Fruit fly (Drosophila melanogaster): ENCODE data around the gene twit.

Gene twit

dm6 chr2L:20867381-20867780 is 15.0 kb downstream of the twit start, which contains the start of gene CG31675 (continued):
- no peak for TF ChIP-seq Dfd (GFP tag; optimal IDR thresholded peaks at IDR 0.05)
- no peak for TF ChIP-seq Six4 (GFP tag; optimal IDR thresholded peaks at IDR 0.05)
- no peak for TF ChIP-seq Chrac-16 (GFP tag; optimal IDR thresholded peaks at IDR 0.05)
- TF ChIP-seq B-H2 (GFP tag; optimal IDR thresholded peaks at IDR 0.05) = no peak
- TF ChIP-seq Ets97D (GFP tag; optimal IDR thresholded peaks at IDR 0.05) = no peak
- no peak for TF ChIP-seq Hr39 (optimal IDR thresholded peaks at IDR 0.05)
- TF ChIP-seq sr (GFP tag; IDR thresholded peaks at IDR 0.05) = no peak
- TF ChIP-seq Hr51 (GFP tag; optimal IDR thresholded peaks at IDR 0.05) = no peak
- TF ChIP-seq CG6689 (GFP tag; IDR thresholded peaks at IDR 0.05) = no peak
- TF ChIP-seq jing (GFP tag; optimal IDR thresholded peaks at IDR 0.05) = no peak
- TF ChIP-seq zf30C (GFP tag; optimal IDR thresholded peaks at IDR 0.05) = no peak
- TF ChIP-seq CG7357 (GFP tag; IDR thresholded peaks at IDR 0.05) = no peak
- no peak for TF ChIP-seq vvl (GFP tag; IDR thresholded peaks at IDR 0.05)
- no peak for TF ChIP-seq Hey (tag; optimal IDR thresholded peaks at IDR 0.05)
- no peak for TF ChIP-seq ERR (GFP tag; optimal IDR thresholded peaks at IDR 0.05)
- no peak for TF ChIP-seq maf-S (GFP tag; optimal IDR thresholded peaks at IDR 0.05)
- no peak for TF ChIP-seq Sin3A (optimal IDR thresholded peaks at IDR 0.05)
- TF ChIP-seq chinmo (GFP tag; IDR thresholded peaks at IDR 0.05; ENCODE audit: partially characterized antibody) = no peak
- no peak for TF ChIP-seq jigr1 (GFP tag; IDR thresholded peaks at IDR 0.05)
- TF ChIP-seq CG18476 (GFP tag; optimal IDR thresholded peaks at IDR 0.05) = no peak
- peak; percentile 16 for TF ChIP-seq CG10147 (GFP tag; optimal IDR thresholded peaks at IDR 0.05)
- TF ChIP-seq fd3F (GFP tag; optimal IDR thresholded peaks at IDR 0.05) = no peak
- TF ChIP-seq CG9797 (GFP tag; optimal IDR thresholded peaks at IDR 0.05) = no peak
- TF ChIP-seq CG18011 (GFP tag; optimal IDR thresholded peaks at IDR 0.05) = no peak
- no peak for TF ChIP-seq dpn (GFP tag; optimal IDR thresholded peaks at IDR 0.05)
- TF ChIP-seq Trl (optimal IDR thresholded peaks at IDR 0.05) = peak; percentile 8 to 41
- TF ChIP-seq Trl (GFP tag; optimal IDR thresholded peaks at IDR 0.05) = no peak
- no peak for TF ChIP-seq CG7556 (GFP tag; optimal IDR thresholded peaks at IDR 0.05)
- no peak for TF ChIP-seq Mad (GFP tag; optimal IDR thresholded peaks at IDR 0.05)
- 0 out of 3 replicates have a peak, but pooled peaks have one; percentile 42 for TF ChIP-seq z (GFP tag; IDR thresholded peaks at IDR 0.05)
- TF ChIP-seq CG12769 (tag; optimal IDR thresholded peaks at IDR 0.05) = peak; percentile 88
- no peak for TF ChIP-seq grau (tag; optimal IDR thresholded peaks at IDR 0.05)
- no peak for TF ChIP-seq Blimp-1 (GFP tag; optimal IDR thresholded peaks at IDR 0.05)
- TF ChIP-seq Ets65A (GFP tag) = peak; percentile 73
- no peak for TF ChIP-seq CG43689 (GFP tag; IDR thresholded peaks at IDR 0.05)
- 0 out of 2 replicates have a peak, but pooled peaks have one; percentile 6 for TF ChIP-seq CG31224 (GFP tag; IDR thresholded peaks at IDR 0.05)
- no peak for TF ChIP-seq ci (GFP tag; IDR thresholded peaks at IDR 0.05)
- no peak for TF ChIP-seq CG3838 (GFP tag; optimal IDR thresholded peaks at IDR 0.05)
- no peak for TF ChIP-seq corto (GFP tag; optimal IDR thresholded peaks at IDR 0.05)
- no peak for TF ChIP-seq CG14014 (GFP tag; IDR thresholded peaks at IDR 0.05)
- no peak for TF ChIP-seq cad (GFP tag; optimal IDR thresholded peaks at IDR 0.05)
- TF ChIP-seq Opbp (GFP tag; IDR thresholded peaks at IDR 0.05; ENCODE audit: partially characterized antibody) = no peak
- no peak for TF ChIP-seq CG16863 (GFP tag; optimal IDR thresholded peaks at IDR 0.05)
- 0 out of 3 replicates have a peak, but pooled peaks have one; percentile 20 for TF ChIP-seq CG7963 (GFP tag; IDR thresholded peaks at IDR 0.05; ENCODE audit: partially characterized antibody)
- no peak for TF ChIP-seq nerfin-1 (tag; optimal IDR thresholded peaks at IDR 0.05)
- no peak for TF ChIP-seq CG1832 (GFP tag; optimal IDR thresholded peaks at IDR 0.05)
- no peak for TF ChIP-seq CG17912 (GFP tag; optimal IDR thresholded peaks at IDR 0.05)
- TF ChIP-seq MBD-R2 (GFP tag; IDR thresholded peaks at IDR 0.05) = no peak
- TF ChIP-seq CG7987 (GFP tag; optimal IDR thresholded peaks at IDR 0.05) = no peak
- no peak for TF ChIP-seq CG30431 (GFP tag; optimal IDR thresholded peaks at IDR 0.05)
- no peak for TF ChIP-seq Hr78 (GFP tag; optimal IDR thresholded peaks at IDR 0.05)
- TF ChIP-seq slbo (GFP tag; IDR thresholded peaks at IDR 0.05) = no peak
- no peak for TF ChIP-seq seq (GFP tag; IDR thresholded peaks at IDR 0.05)

Measured in whole organism, embryonic.